Worm (Caenorhabditis elegans) whole organism, late embryonic: ENCODE results near the gene sek-3.

Source experiments
- che-1 ChIP-seq: sonication (generic microtip); optimal IDR thresholded peaks from 2 replicates; lab custom pipeline; 2016; ENCODE audit warnings: mild to moderate bottlenecking, missing genetic modification characterization, missing compliant biosample characterization
- eyg-1 ChIP-seq: sonication (generic microtip); optimal IDR thresholded peaks from 2 replicates; lab custom pipeline; 2016; ENCODE audit warnings: missing genotype, missing genetic modification characterization, missing compliant biosample characterization
- fkh-10 ChIP-seq: fragments of 150-350 bp; optimal IDR thresholded peaks from 2 replicates; lab custom pipeline; 2014; ENCODE audit warnings: missing biosample characterization, missing genetic modification reagents, missing genetic modification characterization
- hlh-13 ChIP-seq: fragments of 200-800 bp; sonication (Bioruptor generic); optimal IDR thresholded peaks from 2 replicates; lab custom pipeline; 2018; ENCODE audit warnings: mild to moderate bottlenecking, missing genetic modification characterization, missing compliant biosample characterization
- nfya-1 ChIP-seq: sonication (generic microtip); optimal IDR thresholded peaks from 2 replicates; lab custom pipeline; 2017; ENCODE audit warnings: missing genetic modification characterization, mild to moderate bottlenecking, missing compliant biosample characterization, antibody characterized with exemption, moderate library complexity
- pat-9 ChIP-seq: fragments of 200-800 bp; sonication (Bioruptor generic); optimal IDR thresholded peaks from 2 replicates; lab custom pipeline; 2018; ENCODE audit warnings: mild to moderate bottlenecking, missing genetic modification characterization, moderate library complexity, missing compliant biosample characterization
- sdc-2 ChIP-seq: sonication (generic microtip); optimal IDR thresholded peaks from 2 replicates; lab custom pipeline; 2016; ENCODE audit warnings: missing genotype, missing genetic modification characterization, missing compliant biosample characterization
- zip-5 ChIP-seq: sonication (generic microtip); optimal IDR thresholded peaks from 2 replicates; lab custom pipeline; 2016; ENCODE audit warnings: missing genetic modification characterization, missing compliant biosample characterization

DNA sequence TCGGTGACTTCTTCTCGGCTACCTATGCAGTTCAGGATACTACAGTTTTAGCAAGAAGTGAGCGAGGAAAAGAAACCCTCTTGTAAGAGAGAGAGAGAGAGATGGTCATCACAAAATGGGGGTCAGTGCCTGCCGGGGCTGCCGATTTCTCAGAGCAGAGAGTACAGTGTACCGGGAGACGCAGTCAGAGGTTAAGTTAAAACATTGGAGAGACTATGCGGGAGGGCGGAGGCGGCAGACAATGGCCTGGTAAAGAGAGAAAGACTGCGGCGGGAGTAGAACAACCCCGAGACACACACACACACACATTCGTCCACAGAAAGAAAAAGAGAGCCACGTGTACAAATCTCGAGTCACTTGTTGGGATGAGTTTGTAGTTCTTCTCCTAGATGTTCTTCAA lies 46.3 kb upstream of the sek-3 start:
- TF ChIP-seq hlh-13 (GFP tag; lab: Kevin White, UChicago), result no peak
- TF ChIP-seq pat-9 (tag; lab: Kevin White, UChicago), result no peak
- no peak for TF ChIP-seq che-1 (tag; lab: Kevin White, UChicago)
- TF ChIP-seq zip-5 (tag; lab: Kevin White, UChicago), result no peak
- no peak for TF ChIP-seq fkh-10
- no peak for TF ChIP-seq eyg-1 (tag; lab: Kevin White, UChicago)
- peak; percentile 15 for TF ChIP-seq sdc-2 (tag; lab: Kevin White, UChicago)
- no peak for TF ChIP-seq nfya-1 (tag; lab: Kevin White, UChicago)
